Fruit fly (Drosophila melanogaster): ENCODE results near the gene Tcs5.

Tcs5 gene

DNA sequence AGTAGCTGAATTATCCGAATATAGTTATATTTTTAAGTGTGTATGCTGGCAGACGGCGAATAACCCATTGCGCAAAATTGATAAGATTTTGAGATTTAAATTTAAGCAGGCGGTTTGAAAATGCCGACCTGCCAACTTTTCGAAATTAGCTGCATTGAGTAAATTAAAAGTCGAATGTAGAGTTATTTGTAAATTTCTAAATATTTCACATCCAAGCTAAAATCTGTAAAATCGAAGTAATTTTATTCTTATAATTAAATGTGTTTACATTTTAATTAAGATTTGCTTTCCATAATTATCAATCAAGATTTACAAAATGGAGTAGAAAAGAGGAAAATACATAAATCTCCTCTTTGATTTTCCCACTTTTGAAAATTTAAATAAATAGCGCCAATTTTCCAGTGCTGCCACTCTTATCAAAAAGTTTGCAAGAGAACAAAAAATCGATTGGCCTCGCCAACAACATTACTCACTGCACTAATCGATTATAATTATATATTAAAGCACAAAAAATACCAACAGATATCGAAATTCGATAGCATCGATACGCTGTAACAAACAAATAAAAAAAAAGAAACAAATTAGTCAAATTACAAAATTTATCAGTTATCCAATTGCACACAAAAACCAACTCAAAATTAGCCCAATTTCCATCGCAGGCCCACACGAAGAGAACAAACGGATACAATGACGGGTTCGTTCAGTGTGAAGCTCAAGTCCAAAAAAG, 5.3 kb downstream of the Tcs5 start, which contains the start of gene Yod1 (continued):
- TF ChIP-seq crp (GFP tag; optimal IDR thresholded peaks at IDR 0.05) = peak in 1 of 2 experiments; percentile 11
- TF ChIP-seq Ssrp (tag; optimal IDR thresholded peaks at IDR 0.05) = no peak
- TF ChIP-seq Med (GFP tag) = peak; percentile 4
- no peak for TF ChIP-seq CG15696 (tag; optimal IDR thresholded peaks at IDR 0.05)
- TF ChIP-seq pb (GFP tag; optimal IDR thresholded peaks at IDR 0.05) = no peak
- TF ChIP-seq sqz (GFP tag; optimal IDR thresholded peaks at IDR 0.05) = peak; percentile 69
- TF ChIP-seq CG3847 (GFP tag; IDR thresholded peaks at IDR 0.05) = peak; percentile 13; the same call in 1 of the 2 replicates
- TF ChIP-seq hbn (GFP tag; IDR thresholded peaks at IDR 0.05; ENCODE audit: partially characterized antibody) = peak; percentile 68
- peak; percentile 1 for TF ChIP-seq zen (tag; optimal IDR thresholded peaks at IDR 0.05)
- TF ChIP-seq tna (GFP tag; IDR thresholded peaks at IDR 0.05; ENCODE audit: partially characterized antibody) = peak; percentile 70
- peak; percentile 18 for TF ChIP-seq CG12391 (tag; optimal IDR thresholded peaks at IDR 0.05)
- peak; percentile 67 for TF ChIP-seq Scr (GFP tag; IDR thresholded peaks at IDR 0.05; ENCODE audit: partially characterized antibody)
- TF ChIP-seq CG3995 (GFP tag; optimal IDR thresholded peaks at IDR 0.05) = no peak
- TF ChIP-seq Vsx1 (GFP tag; optimal IDR thresholded peaks at IDR 0.05) = peak; percentile 35
- TF ChIP-seq tgo (GFP tag; IDR thresholded peaks at IDR 0.05) = no peak
- TF ChIP-seq eve (GFP tag; optimal IDR thresholded peaks at IDR 0.05) = no peak
- TF ChIP-seq cwo (GFP tag; optimal IDR thresholded peaks at IDR 0.05) = no peak
- peak; percentile 46 for TF ChIP-seq CG10267 (tag; optimal IDR thresholded peaks at IDR 0.05)
- no peak for TF ChIP-seq CG10565 (GFP tag; optimal IDR thresholded peaks at IDR 0.05)
- no peak for TF ChIP-seq CG1024 (GFP tag; IDR thresholded peaks at IDR 0.05)
- peak; percentile 76 for TF ChIP-seq unc-4 (GFP tag; IDR thresholded peaks at IDR 0.05; ENCODE audit: partially characterized antibody)
- peak; percentile 57 for TF ChIP-seq CG12659 (GFP tag; optimal IDR thresholded peaks at IDR 0.05)
- peak; percentile 38 for TF ChIP-seq CoRest (tag; optimal IDR thresholded peaks at IDR 0.05)
- no peak for TF ChIP-seq fu2 (GFP tag; optimal IDR thresholded peaks at IDR 0.05)
- peak; percentile 36 for TF ChIP-seq Ets97D (GFP tag; optimal IDR thresholded peaks at IDR 0.05)
- TF ChIP-seq chinmo (GFP tag; IDR thresholded peaks at IDR 0.05; ENCODE audit: partially characterized antibody) = 0 out of 4 replicates have a peak, but pooled peaks have one; percentile 59
- TF ChIP-seq CG34376 (GFP tag; optimal IDR thresholded peaks at IDR 0.05) = no peak
- peak; percentile 76; the same call in 1 of the 2 replicates for TF ChIP-seq Bgb (GFP tag; IDR thresholded peaks at IDR 0.05; ENCODE audit: partially characterized antibody)
- no peak for TF ChIP-seq Xbp1 (GFP tag; optimal IDR thresholded peaks at IDR 0.05)
- peak; percentile 93 for TF ChIP-seq CG2116 (GFP tag; optimal IDR thresholded peaks at IDR 0.05)
- no peak for TF ChIP-seq salm (tag; optimal IDR thresholded peaks at IDR 0.05)
- peak; percentile 13; the same call in 1 of the 2 replicates for TF ChIP-seq CG32772 (GFP tag; IDR thresholded peaks at IDR 0.05)
- TF ChIP-seq Abd-B (GFP tag; optimal IDR thresholded peaks at IDR 0.05) = no peak
- TF ChIP-seq peb (GFP tag; IDR thresholded peaks at IDR 0.05) = no peak
- TF ChIP-seq CG34224 (GFP tag; IDR thresholded peaks at IDR 0.05; ENCODE audit: partially characterized antibody) = peak; percentile 87
- peak; percentile 32; the same call in 1 of the 3 replicates for TF ChIP-seq CG17361 (GFP tag; IDR thresholded peaks at IDR 0.05)
- TF ChIP-seq nerfin-2 (GFP tag; IDR thresholded peaks at IDR 0.05; ENCODE audit: partially characterized antibody) = peak; percentile 69; the same call in 1 of the 2 replicates
- peak; percentile 30 for TF ChIP-seq CG9797 (GFP tag; optimal IDR thresholded peaks at IDR 0.05)
- TF ChIP-seq Usf (GFP tag; optimal IDR thresholded peaks at IDR 0.05) = no peak
- peak; percentile 79 for TF ChIP-seq vnd (GFP tag; IDR thresholded peaks at IDR 0.05; ENCODE audit: partially characterized antibody)
- TF ChIP-seq nmo (GFP tag; optimal IDR thresholded peaks at IDR 0.05) = peak; percentile 28
- no peak for TF ChIP-seq Sin3A (optimal IDR thresholded peaks at IDR 0.05)
- TF ChIP-seq sna (GFP tag; IDR thresholded peaks at IDR 0.05; ENCODE audit: partially characterized antibody) = peak; percentile 77
- TF ChIP-seq tll (GFP tag; optimal IDR thresholded peaks at IDR 0.05) = no peak
- peak; percentile 18 for TF ChIP-seq gem (tag; optimal IDR thresholded peaks at IDR 0.05)
- no peak for TF ChIP-seq CG11723 (GFP tag; optimal IDR thresholded peaks at IDR 0.05)
- TF ChIP-seq CG8924 (tag; optimal IDR thresholded peaks at IDR 0.05) = peak; percentile 40

All from whole organism, embryonic.